Fruit fly (Drosophila melanogaster): ENCODE data around the gene pdm2.
A peak's percentile ranks its signal among the peaks of the same experiment; 100 is the strongest.

pdm2 gene

DNA sequence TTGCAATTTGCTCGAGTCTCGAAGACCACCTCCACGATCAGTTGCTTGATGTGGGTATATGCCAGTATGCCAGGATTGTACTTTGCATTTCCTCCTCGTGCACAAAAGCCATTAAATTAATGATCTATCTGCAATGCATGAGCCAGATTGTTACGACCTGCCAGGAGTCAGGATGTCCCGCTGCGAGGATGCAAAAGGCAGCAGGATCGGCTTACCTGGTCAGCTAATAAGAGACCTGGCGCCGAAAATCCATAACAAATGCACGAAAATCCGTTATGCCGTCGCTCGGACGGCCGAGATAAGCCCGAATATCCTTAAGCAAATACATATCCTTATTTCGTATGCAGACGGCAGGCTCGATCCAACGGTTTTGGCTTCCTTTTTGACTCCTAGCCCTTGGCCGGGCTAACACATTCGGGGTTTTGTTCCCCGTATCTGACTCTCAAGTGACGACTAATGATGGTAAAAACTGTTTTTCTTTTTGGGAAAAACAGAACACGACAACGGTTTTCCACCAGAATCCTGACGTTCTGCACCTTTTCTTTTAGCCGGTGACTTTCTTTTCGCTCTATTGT is 9.1 kb downstream of the pdm2 start:
- TF ChIP-seq CG17801 (GFP tag; optimal IDR thresholded peaks at IDR 0.05; ENCODE audit: partially characterized antibody): no peak

DNA sequence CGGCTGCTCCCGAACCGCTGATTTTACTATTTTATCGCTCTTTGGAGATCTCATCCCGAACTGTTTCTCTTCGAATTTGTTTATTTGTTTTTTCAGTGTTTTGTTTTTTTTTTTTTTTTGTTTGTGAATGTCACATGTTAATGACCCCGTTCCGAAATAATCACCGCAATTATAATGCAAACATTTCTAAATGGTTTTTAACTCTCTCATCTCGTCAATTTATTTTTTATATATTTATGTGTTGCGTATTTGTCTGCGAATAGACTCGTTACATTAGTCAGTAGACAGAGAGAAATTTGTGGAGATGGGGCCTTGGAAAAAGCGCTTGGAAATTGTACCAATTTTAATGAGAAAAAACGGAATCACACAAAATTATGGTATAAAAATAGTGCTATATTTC is 12.6 kb downstream of the pdm2 start, which contains the start of gene Nepl7:
Gene Nepl7, minus strand, starts transcription at position 101 of the 400 bp plus-strand sequence.
- TF ChIP-seq CG17801 (GFP tag; optimal IDR thresholded peaks at IDR 0.05; ENCODE audit: partially characterized antibody): no peak

DNA sequence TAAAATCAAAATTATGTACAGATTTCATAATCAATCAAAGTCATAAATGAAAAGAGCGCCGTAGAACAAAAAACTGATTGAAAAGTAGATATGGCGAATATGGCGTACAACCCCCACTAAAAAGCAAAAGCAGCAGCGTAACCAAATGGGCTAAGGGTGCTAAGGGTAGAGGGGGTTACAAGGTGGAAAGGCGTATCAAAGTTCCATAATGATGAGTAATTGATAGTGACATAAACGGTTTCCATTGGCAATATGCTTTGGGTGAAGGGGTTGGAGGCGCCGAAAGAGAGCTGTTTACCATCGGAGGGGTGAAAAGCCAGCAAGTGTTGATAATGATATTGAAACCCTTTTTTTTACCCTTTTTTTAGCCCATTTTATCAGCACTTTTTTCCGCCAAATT is 15.3 kb downstream of the pdm2 start:
- TF ChIP-seq CG17801 (GFP tag; optimal IDR thresholded peaks at IDR 0.05; ENCODE audit: partially characterized antibody): no peak

DNA sequence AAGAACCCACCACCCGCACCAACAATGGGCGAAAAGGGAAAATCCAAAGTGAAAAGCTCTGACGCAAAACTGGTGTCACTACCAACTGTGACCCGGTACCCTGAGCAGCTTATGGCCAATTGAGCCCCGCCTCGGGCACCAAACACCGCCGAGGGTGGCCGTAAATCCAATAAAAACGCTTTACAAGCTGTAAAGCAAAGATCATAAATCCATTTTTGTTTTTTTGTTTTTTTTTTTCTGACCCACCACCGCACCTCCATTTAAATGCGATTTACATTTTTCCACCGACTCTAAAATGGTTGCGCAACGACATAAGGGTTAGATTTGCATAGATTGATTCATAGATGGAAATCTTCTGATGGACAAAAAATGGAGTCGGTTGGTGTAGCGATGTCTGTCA is 17.4 kb downstream of the pdm2 start:
- no peak for TF ChIP-seq CG17801 (GFP tag; optimal IDR thresholded peaks at IDR 0.05; ENCODE audit: partially characterized antibody)

DNA sequence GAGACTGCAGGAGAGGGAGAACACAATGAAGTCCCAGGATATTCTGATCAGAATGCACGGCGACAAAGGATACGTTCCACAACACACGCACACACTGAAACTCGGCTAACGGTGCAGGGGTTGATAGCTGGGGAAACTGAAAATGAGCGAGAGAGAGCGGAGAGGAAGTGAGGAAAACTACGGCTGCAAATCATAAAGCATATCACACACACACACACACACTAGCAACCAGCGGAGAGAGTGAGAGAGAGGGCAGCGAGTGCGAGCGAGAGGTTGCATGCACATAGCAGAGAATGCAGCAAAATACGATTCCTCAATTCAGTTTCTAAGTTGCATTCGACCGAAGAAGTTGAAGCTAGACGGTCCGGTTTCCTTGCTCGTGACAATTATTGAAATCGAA is 21.3 kb downstream of the pdm2 start:
- TF ChIP-seq CG17801 (GFP tag; optimal IDR thresholded peaks at IDR 0.05; ENCODE audit: partially characterized antibody): no peak

DNA sequence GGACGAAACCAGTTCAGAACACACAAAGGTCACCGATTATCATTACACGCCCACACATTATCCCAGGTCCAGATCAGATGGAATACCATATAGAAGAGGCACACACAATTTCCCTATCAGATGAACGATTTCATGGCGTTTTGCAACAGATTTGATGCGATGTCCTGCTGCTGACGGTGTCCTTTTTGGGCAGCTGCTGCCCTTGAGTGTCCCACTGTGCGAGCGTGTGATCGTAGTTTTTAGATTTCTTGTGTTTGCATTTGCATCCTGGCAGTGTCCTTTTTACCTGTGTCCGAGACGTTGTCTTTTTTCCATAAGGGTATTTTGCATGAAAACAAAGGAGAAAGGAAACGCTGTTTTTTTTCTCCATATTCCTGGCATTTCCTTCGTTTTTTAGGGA is 22.3 kb downstream of the pdm2 start:
- TF ChIP-seq CG17801 (GFP tag; optimal IDR thresholded peaks at IDR 0.05; ENCODE audit: partially characterized antibody): no peak

DNA sequence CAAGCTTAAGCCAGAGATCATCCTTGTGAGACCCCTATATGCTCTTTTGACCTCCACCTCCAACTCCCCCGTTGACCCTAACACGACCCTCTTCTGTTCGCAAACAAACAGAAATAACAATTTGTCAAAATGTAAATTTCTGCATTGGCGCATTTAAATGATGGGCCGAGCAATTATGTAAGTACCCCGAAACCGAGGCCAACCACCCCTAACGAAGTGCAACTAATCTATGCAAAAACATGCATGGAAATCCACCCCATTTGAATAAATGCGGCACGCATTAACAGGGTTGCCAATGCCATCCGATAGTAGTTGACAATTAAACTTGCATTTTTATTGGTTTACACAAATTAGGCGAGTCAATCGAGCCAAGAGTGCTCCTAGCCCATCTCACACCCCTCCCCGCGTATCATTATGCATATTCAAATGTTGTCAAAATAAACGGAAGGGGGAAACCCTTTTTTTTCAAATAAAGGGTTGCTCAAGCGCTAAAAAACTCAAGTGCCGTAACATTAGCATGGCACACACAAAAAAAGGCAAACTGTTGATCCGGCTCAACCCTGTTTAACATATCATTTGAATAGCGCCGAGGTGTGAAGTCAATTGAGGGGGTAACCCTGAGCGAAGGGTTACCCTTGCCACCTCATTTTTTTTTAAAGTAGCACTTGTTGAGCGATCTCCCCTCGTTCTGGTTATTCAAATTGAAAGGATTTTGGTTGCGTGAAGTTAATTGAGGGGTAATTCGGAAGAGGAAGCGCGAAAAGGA is 24.8 kb downstream of the pdm2 start:
- TF ChIP-seq CG17801 (GFP tag; optimal IDR thresholded peaks at IDR 0.05; ENCODE audit: partially characterized antibody): no peak

DNA sequence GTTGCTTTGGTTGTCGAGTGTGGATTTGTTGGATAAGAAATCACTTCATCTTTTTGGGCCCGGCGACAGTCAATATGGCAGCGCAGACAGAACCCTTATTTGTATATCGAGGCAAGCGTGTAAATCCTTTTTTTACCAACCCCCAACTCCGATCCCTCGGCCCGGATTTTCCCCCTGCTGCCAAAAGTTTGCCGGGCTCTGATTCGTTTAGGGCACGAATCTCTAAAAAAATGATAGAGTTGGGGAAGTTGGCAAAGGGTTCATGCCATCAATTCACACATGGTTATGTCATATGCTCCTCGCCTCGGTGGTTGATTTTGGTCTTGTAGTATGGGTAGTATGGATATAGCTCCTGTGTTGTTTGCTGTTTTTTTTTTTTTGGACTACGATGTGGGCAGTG is 29.8 kb downstream of the pdm2 start:
- no peak for TF ChIP-seq CG17801 (GFP tag; optimal IDR thresholded peaks at IDR 0.05; ENCODE audit: partially characterized antibody)

DNA sequence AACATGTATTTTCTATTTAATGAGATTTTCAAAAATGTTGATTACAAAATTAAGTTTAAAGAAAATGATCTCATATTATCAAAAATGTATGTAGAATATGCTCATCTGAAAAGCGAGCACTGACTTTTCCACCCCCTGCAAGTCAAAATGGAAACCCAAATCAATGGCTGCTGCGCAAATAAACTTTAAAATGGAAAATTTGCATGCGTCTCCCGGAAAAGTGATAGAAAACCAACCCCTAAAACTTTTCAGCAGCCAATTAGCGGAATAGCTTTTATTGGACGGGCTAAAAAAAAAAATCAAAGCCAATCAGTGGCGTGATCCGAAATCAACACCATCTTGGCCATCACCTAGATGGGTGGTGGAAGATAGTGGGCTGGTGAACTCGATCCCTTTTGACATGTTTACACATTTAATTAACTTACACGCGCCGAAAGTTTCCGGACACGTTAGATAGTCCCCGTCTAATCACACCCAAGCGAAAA is 32.4 kb downstream of the pdm2 start:
- TF ChIP-seq CG17801 (GFP tag; optimal IDR thresholded peaks at IDR 0.05; ENCODE audit: partially characterized antibody): no peak

DNA sequence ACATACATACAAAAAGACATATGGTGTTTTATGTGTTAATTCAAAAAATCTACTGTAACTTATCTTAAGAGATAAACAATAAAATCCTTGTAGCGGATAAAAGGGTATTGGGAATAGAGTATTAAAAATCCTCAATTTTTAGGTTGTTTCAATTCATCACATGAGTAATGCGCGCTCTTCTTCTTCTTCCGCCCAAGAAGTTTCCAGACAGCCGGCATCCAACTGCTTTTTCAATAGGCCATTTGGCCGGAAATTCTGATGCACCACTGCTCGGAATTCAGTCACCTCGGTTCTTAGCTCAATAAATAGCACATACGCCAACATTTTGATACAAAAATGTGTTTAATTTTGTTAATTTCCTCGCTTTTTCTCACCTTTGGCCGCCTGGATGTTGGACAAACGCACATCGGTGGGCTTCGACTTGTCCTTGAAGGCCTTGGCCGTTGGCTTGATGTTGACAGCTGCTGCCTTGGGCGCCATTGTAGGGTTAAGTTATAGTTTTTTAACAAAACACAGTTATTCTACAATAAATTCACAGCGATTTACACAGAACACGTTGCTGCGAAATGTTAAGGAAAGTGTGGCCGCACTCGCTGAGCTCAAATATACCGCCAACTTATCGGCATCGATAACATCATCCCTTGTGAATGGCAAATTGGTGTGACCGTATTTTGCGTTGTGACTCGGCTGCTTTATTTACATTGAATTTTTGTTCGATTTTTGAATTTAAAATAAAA is 35.5 kb downstream of the pdm2 start, which contains the start of the genes CCT4 and CG6153:
Gene CCT4, minus strand, starts transcription at position 592 of the 737 bp plus-strand sequence.
Gene CG6153, plus strand, starts transcription at position 651 of the 737 bp plus-strand sequence.
- TF ChIP-seq CG17801 (GFP tag; optimal IDR thresholded peaks at IDR 0.05; ENCODE audit: partially characterized antibody): no peak

DNA sequence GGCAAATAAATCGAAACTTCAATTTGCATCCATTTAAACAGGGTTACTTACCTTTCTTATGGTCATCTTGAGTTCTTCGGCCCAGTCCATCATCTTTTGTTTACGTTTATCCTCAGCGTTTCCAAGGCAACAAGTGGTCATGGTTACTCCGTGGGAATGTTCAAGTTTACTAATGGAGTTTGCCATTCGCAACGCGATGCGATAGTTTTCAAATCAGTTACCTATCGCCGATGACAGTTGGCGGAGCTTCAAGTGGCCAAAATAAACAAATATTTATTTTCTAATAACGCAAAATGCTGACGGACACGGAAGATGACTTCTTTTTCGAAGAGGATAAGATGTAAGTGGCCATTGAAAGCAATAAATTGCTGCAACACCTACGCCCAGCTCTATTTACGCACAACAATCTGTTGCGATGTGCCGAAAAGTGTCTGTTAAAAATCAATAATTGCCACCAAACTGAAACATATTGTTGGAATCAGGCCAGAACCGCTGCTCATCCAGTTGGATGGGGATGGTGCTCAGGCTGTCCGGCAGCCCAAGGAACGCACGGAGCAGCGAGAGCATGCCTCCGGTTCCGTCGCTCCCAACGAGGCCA is 38.0 kb downstream of the pdm2 start, which contains the start of the genes IFT43 and PICK1:
Gene IFT43, minus strand, starts transcription at position 166 of the 598 bp plus-strand sequence.
Gene PICK1, plus strand, starts transcription at position 211 of the 598 bp plus-strand sequence.
- no peak for TF ChIP-seq CG17801 (GFP tag; optimal IDR thresholded peaks at IDR 0.05; ENCODE audit: partially characterized antibody)

DNA sequence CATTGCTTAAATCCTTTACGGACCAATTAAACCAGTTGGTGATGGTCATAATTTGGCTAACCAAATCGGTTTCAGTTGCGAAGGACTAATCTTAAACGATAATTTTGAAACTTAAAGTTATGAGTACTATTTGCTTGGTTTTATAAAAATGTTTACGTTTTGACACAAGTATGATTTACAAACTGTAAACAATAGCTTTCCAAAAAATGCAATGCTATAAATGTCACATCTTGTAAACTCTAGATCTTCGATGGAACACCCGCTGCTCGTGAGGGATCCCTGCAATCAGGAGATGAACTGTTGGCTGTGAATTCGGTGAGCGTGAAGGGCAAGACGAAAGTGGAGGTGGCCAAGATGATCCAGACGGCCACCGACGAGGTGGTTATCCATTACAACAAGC is 40.3 kb downstream of the pdm2 start, which contains the start of gene CG5781:
Gene CG5781, minus strand, starts transcription at position 101 of the 400 bp plus-strand sequence.
- no peak for TF ChIP-seq CG17801 (GFP tag; optimal IDR thresholded peaks at IDR 0.05; ENCODE audit: partially characterized antibody)

DNA sequence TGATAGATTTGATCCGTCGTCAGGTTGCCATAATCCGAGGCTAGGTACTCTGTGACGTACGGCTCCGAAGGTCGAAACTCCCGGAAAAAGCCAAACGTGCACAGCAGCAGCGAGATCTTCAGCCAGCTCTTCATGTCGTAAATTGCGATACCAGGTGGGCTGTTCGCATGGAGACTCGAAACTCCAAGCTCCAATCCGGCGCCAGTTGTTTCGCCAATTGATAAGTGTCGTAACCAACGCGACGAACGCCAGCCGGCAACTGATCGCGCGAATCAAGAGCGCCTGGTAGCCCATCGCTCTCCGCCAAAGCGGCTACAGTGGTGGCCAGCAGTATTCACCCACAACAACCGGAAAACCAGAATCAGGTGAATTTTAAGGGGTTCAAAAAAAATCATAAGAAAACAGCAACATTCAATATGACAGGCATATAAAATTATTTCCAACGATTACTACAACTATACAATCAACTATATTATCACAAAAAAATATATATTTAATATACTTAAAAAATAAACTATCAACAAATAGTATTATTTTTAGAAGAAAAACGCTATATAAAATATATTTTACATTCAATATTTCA is 43.5 kb downstream of the pdm2 start, which contains the start of gene CG17036:
Gene CG17036, minus strand, starts transcription at position 366 of the 583 bp plus-strand sequence.
- peak; percentile 49 for TF ChIP-seq CG17801 (GFP tag; optimal IDR thresholded peaks at IDR 0.05; ENCODE audit: partially characterized antibody)

DNA sequence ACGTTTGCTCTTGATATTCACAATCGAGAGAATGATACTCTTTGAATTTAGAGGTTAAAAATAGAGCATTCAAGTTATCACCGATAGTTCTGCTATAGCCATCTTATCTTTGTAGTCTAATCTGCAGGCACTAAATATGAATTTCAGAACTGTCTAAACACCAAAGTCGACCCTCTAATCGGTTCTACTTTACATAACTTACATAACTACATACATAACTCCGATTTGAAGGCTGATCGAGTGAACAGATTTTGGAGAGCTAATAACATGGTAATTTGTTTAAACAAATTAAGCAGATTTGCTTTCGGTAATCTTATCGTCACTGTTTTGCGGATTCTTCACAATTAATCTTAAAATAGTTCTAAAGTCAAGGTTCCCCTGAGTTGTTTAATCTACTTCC is 44.5 kb downstream of the pdm2 start:
- no peak for TF ChIP-seq CG17801 (GFP tag; optimal IDR thresholded peaks at IDR 0.05; ENCODE audit: partially characterized antibody)
